Worm (Caenorhabditis elegans): ENCODE results near the gene camt-1.

DNA sequence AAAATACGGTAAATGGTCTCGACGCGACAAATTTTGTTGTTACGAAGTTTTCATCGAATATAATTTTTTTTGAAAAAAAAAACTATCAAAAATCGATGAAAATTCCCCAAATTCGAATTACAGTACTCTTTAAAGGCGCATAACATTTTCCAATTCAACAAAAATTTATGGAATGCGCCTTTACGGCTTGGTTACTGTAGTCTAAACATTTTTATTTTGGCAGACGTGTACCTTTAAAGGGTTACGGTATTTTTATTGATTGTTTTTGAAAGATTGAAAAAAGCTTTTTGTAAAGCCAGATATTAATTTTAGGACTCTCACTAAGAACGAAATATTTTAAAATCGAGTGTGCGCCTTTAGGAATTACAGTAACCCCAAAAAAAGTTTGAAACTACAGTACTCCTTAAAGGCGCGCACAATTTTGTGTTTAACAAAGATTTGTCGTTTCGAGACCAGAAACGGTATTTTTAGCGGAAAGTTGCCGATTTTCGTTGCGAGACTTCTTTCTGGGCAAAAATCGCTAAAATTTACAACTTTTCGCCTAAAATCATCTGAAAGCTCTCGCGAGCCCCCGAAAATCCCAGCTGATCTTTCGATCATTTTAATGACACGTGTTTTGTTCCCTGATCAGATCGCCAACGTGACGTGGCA, 30.8 kb downstream of the camt-1 start:
- TF ChIP-seq lin-11 (tag; optimal IDR thresholded peaks at IDR 0.05) (no peak), unc-55 (GFP tag; optimal IDR thresholded peaks at IDR 0.05) (no peak), ama-1 (optimal IDR thresholded peaks at IDR 0.05) (no peak), rnt-1 (tag; optimal IDR thresholded peaks at IDR 0.05) (no peak), pag-3 (tag; optimal IDR thresholded peaks at IDR 0.05; ENCODE audit: borderline replicate concordance) (no peak)

Data from whole organism, late embryonic.